Worm (Caenorhabditis elegans) whole organism, mixed stage, embryonic: ENCODE data around the gene cng-2.

Source experiments
- drap-1 ChIP-seq: fragments of 200-800 bp; sonication (Bioruptor generic); optimal IDR thresholded peaks from 3 replicates; lab custom pipeline; 2018; ENCODE audit warnings: mild to moderate bottlenecking, missing genetic modification characterization, missing compliant biosample characterization
- nhr-12 ChIP-seq: fragments of 150-350 bp; optimal IDR thresholded peaks from 2 replicates; lab custom pipeline; 2014; ENCODE audit warnings: missing biosample characterization, missing genetic modification characterization
- nhr-237 ChIP-seq: fragments of 150-350 bp; optimal IDR thresholded peaks from 2 replicates; lab custom pipeline; 2014; ENCODE audit warnings: missing biosample characterization, missing genetic modification characterization
- nhr-28 ChIP-seq: fragments of 150-350 bp; optimal IDR thresholded peaks from 2 replicates; lab custom pipeline; 2014; ENCODE audit warnings: missing biosample characterization, missing genetic modification characterization
- pha-4 ChIP-seq: fragments of 150-350 bp; optimal IDR thresholded peaks from 2 replicates; lab custom pipeline; 2018; ENCODE audit warnings: missing biosample characterization, missing genetic modification reagents, missing genetic modification characterization
- unc-39 ChIP-seq: fragments of 150-350 bp; optimal IDR thresholded peaks from 2 replicates; lab custom pipeline; 2014; ENCODE audit warnings: missing biosample characterization, missing genetic modification characterization

DNA sequence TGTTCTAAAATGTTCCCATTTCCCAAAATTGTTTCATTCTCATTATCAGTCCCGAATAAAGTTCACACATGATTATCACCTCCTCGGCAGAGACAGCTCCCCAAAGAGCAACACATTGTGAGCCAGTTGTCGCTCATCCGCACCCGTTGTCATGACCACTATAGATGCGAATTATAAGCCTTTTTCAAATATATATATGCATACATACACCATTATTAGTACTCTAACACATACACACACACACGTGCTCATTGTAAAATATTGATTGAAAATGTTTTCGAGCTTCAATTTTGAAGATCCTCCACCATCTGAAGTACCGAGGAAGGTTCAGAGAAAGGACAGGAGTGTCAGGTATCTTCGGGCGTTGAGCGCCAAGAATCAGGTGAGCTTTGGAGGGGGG, at the start of gene cng-2, which contains the start of gene Y76B12C.9:
- TF ChIP-seq nhr-237 (tag; lab: Kevin White, UChicago) (no peak), drap-1 (GFP tag; lab: Kevin White, UChicago) (no peak), nhr-12 (no peak), unc-39 (tag; lab: Kevin White, UChicago) (no peak), nhr-28 (tag; lab: Kevin White, UChicago) (no peak), pha-4 (no peak)
